Worm (Caenorhabditis elegans): ENCODE measurements around the gene ZK353.3.
"Not testable (repeated sequence)": the region's sequence is repeated elsewhere in the genome, so short reads cannot be mapped to it uniquely, and the experiment has no call there.

The ZK353.3 gene

ce11 chrIII:8395685-8396084, at the start of gene ZK353.3:
TSS of gene ZK353.3 (plus strand) at chrIII:8395985.
- no peak for TF ChIP-seq unc-62 (GFP tag; optimal IDR thresholded peaks at IDR 0.05)

ce11 chrIII:8347822-8348221, 48.0 kb upstream of the ZK353.3 start, which contains the start of gene clc-29:
TSS of gene clc-29 (minus strand) at chrIII:8347922.
- not testable (repeated sequence) for TF ChIP-seq unc-62 (GFP tag; optimal IDR thresholded peaks at IDR 0.05)

DNA sequence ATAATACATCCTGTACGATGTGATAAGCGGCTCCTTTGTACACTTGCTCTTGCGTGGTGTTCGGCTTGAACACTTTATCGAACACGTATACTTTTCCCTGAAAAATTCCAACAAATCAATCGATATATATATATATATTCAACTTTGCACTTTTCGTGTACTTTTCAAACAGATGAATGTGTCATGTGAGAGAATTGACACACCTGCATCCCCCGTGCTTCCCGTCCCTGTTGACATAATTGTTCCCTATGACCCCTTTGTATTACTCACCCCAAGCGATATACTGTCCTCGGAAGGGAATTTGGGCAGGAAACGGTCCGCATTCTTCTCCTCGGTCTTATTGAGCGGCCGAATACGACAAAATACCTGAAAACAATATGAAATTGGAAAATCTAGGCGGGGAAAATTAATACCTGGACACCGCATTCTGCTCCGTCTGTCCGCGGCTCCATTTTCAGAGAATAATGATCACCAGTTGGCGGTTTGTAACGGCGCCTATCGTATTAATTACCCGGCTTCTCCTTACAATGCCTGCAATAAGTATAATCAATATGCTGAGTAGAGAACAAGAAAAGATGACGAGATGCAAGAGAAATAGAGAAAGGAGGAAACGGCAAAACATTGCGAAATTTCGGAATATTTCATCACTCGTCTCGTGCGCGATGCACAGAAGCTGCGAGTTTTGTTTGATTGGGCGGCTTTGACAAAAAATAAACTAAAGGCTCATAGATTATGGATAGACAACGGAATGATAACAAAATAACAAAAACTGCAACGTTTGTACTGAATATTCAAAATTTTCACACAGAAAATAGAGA, 40.9 kb upstream of the ZK353.3 start, which contains the start of gene unc-116:
Gene unc-116, minus strand, starts transcription at position 531 of the 818 bp plus-strand sequence.
- no peak for TF ChIP-seq unc-62 (GFP tag; optimal IDR thresholded peaks at IDR 0.05)

- no peak for TF ChIP-seq unc-62 (GFP tag; optimal IDR thresholded peaks at IDR 0.05)
These were observed 40.3 kb upstream of the ZK353.3 start for ce11 chrIII:8355462-8355815.

DNA sequence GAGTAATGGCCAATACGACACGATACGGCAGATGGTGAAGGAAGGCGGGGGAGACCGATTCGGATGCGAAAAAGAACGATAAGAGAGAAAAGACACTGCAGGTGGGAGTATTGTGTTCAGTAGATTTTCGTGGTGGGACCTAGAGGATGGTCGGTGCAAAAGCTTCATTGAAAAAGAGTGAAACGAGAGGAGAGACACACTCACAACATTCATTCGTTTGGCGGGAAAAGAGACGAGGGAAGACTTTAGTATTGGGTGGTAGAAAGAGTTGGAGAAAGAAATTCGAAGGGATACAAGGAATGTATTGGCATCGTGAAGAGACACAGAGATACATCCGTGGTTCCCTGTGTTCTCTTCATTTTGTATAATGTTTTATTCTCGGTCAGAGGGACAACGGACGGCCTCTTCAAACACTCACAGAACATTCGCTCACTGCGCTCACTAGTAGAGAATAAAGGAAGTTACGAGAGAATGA, 39.3 kb upstream of the ZK353.3 start:
- TF ChIP-seq unc-62 (GFP tag; optimal IDR thresholded peaks at IDR 0.05) = no peak

DNA sequence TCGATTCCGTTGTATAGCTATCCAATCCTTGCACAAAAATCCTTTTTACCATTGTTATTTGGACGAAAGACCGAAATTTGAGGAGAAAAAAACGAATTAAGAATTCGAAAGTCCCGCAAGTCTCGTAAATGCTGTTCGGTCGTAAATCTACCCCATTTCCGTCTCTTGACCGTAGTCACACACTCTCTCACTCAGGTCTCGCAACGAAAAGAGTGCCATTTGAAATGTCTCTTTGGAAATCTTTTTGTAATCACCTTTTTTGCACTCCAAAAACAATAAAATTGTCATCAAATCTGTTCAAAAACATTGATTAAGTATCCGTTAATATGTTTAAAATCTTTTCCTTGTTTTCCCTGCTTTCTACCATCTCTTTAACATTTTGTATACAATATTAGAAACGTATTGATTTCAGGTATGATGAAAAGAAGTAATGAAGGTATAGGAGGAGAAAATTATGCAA, 37.5 kb upstream of the ZK353.3 start, which contains the start of the genes R05D3.8 and rfp-1:
Gene R05D3.8, minus strand, starts transcription at position 115 of the 460 bp plus-strand sequence.
Gene rfp-1, plus strand, starts transcription at position 410 of the 460 bp plus-strand sequence.
- TF ChIP-seq unc-62 (GFP tag; optimal IDR thresholded peaks at IDR 0.05) = no peak

- TF ChIP-seq unc-62 (GFP tag; optimal IDR thresholded peaks at IDR 0.05) = no peak
These were observed 32.3 kb upstream of the ZK353.3 start, which contains the start of gene R05D3.3 for ce11 chrIII:8363253-8364061. TSS of gene R05D3.3 (plus strand) at chrIII:8364011.

- no peak for TF ChIP-seq unc-62 (GFP tag; optimal IDR thresholded peaks at IDR 0.05)
These were observed 27.2 kb upstream of the ZK353.3 start, which contains the start of gene R05D3.9 for ce11 chrIII:8368619-8369018. TSS of gene R05D3.9 (minus strand) at chrIII:8368719.

DNA sequence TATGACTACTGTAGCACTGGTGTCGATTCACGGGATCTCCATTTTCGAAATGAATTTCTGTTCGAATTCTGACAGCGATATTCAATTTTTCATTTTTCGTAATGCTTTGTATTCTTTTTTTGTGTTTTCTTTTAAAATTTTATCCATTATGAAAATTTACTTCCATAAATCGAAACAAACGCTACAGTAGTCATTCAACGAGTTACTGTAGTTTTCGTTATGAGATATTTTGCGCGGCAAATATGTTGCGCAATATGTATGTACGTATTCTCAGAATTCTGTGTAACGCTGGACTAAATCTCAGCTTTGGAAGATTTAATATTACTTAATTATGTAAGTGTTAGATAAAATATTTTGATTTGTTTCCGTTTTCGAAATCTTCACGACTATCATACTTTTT, 26.6 kb upstream of the ZK353.3 start:
- no peak for TF ChIP-seq unc-62 (GFP tag; optimal IDR thresholded peaks at IDR 0.05)

DNA sequence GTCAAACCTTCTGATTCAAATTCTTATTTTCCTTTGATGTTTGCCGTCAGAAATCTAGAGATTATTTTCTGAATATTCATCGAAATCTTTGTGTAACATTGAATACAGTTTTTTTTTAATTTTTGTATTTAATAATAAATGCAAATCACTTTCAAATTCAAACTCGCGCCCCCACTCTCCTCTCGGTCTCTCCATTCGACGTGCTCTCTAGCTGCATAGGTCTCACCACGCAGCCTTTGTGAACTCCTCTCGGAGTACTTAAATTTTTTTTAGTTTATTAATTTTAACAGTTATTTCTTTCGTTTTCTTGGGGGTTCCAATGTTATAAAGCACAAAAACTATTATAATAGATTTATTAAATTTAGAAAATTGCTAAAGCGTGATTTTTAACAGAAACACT, 25.6 kb upstream of the ZK353.3 start:
- TF ChIP-seq unc-62 (GFP tag; optimal IDR thresholded peaks at IDR 0.05) = no peak

DNA sequence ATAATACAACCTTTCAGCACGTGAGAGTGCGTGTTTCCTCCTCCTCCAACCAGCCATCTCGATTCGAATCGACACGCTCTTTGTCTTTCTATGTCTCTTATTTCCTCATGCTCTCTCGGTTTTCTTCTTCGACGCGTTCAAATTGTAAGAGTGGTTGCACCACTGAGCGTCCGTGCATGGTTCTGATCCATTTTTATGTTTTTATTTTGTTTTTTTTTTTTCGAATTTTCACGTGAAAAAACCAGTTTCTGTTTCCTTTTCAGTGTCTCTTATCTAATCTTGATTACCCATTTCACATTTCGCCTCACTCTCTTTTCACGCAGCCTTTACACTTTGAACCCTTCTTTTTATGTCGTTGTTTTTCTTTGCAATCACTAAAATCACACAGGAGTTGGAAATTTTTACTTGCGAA, 24.9 kb upstream of the ZK353.3 start:
- TF ChIP-seq unc-62 (GFP tag; optimal IDR thresholded peaks at IDR 0.05) = no peak

DNA sequence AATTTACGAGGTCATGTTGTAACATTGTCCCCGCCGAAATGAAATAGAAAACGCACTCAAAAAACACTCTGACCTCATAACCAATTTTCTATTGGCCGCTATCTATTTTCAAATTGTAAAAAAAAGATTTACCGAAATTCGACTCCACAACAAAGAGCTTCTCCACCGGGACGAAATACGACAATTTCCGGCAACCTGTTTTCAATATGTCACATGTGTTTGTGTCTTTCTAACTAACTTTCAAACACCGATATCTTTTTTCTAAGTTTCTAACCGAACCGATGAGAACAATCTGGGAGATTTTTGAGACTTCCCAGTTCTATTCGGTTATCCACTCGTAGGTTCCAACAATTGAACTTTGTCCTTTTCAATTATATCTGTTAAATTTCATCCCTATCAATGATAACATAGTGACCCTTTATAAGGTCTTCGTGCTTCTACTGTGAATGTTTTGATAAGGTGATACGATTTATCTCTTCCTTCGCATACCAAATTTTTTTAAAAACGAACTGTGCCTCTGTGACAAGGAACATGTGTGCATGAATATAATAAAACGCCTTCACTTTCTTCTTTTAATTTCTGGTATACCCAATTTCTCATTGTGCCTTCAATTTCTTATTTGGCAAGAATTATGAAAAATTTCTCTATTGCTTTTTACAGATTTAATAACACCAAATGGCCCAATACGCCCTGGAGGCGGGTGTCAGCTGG, 24.0 kb upstream of the ZK353.3 start, which contains the start of gene lmbr-1:
Gene lmbr-1, plus strand, starts transcription at position 661 of the 711 bp plus-strand sequence.
- no peak for TF ChIP-seq unc-62 (GFP tag; optimal IDR thresholded peaks at IDR 0.05)

DNA sequence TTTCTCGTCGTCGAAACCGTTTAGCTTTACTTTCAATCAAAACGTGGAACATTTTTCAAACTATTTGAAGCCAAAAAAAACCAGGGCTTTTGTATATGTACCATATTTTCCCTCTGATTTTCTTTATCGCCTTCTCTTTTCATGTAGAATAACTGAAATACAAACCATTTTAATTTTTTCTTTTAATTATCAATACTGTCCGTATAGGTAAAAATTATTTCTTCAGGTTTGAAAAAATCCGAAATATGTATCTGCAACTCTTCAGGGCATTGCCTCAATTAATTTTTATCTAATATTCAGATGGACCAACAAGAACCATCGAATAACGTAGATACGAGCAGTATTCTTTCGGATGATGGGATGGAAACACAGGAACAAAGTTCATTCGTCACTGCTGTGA, 20.8 kb upstream of the ZK353.3 start, which contains the start of gene met-2:
Gene met-2, plus strand, starts transcription at position 301 of the 400 bp plus-strand sequence.
- no peak for TF ChIP-seq unc-62 (GFP tag; optimal IDR thresholded peaks at IDR 0.05)

ce11 chrIII:8380645-8381044, 15.1 kb upstream of the ZK353.3 start, which contains the start of gene R05D3.12:
TSS of gene R05D3.12 (plus strand) at chrIII:8380945.
- TF ChIP-seq unc-62 (GFP tag; optimal IDR thresholded peaks at IDR 0.05) = no peak

- no peak for TF ChIP-seq unc-62 (GFP tag; optimal IDR thresholded peaks at IDR 0.05)
These were observed 6.2 kb upstream of the ZK353.3 start, which contains the start of gene ZK353.4 for ce11 chrIII:8389539-8389938. TSS of gene ZK353.4 (minus strand) at chrIII:8389639.

Measured in whole organism, dauer.